Fruit fly (Drosophila melanogaster) whole organism, embryonic: ENCODE data around the gene Lamtor4.

Source experiments
- Atf-2 ChIP-seq: fragments of 200-800 bp; sonication (Bioruptor generic); optimal IDR thresholded peaks from 2 replicates; lab custom pipeline; 2016; ENCODE audit warnings: missing biosample characterization, missing genetic modification characterization
- CG10274 ChIP-seq: fragments of 200-800 bp; sonication (Bioruptor generic); optimal IDR thresholded peaks from 3 replicates; lab custom pipeline; 2017; ENCODE audit warnings: missing biosample characterization, mild to moderate bottlenecking, missing genetic modification characterization
- CG10321 ChIP-seq: fragments of 200-800 bp; sonication (Bioruptor generic); IDR thresholded peaks from 2 replicates; pipeline ENCODE4 v1.3.6; 2022; ENCODE audit warnings: missing biosample characterization, missing genetic modification characterization
- CG10654 ChIP-seq: fragments of 200-800 bp; sonication (Bioruptor generic); optimal IDR thresholded peaks from 2 replicates; lab custom pipeline; 2016; ENCODE audit warnings: missing biosample characterization, missing genetic modification characterization
- CG12104 ChIP-seq: fragments of 200-800 bp; sonication (Bioruptor generic); optimal IDR thresholded peaks from 3 replicates; lab custom pipeline; 2016; ENCODE audit warnings: missing biosample characterization, missing genetic modification characterization
- CG12942 ChIP-seq: fragments of 200-800 bp; sonication (Bioruptor generic); optimal IDR thresholded peaks from 3 replicates; lab custom pipeline; 2016; ENCODE audit warnings: missing biosample characterization, missing genetic modification characterization
- CG17385 ChIP-seq: fragments of 200-800 bp; sonication (Bioruptor generic); optimal IDR thresholded peaks from 3 replicates; lab custom pipeline; 2018; ENCODE audit warnings: missing biosample characterization, mild to moderate bottlenecking, missing genetic modification characterization
- CG18619 ChIP-seq: fragments of 200-800 bp; sonication (Bioruptor generic); optimal IDR thresholded peaks from 3 replicates; lab custom pipeline; 2017; ENCODE audit warnings: missing biosample characterization, mild to moderate bottlenecking, missing genetic modification characterization
- CG2875 ChIP-seq: fragments of 200-800 bp; sonication (Bioruptor generic); optimal IDR thresholded peaks from 2 replicates; lab custom pipeline; 2017; ENCODE audit warnings: missing biosample characterization, mild to moderate bottlenecking, missing genetic modification characterization, missing genetic modification reagents
- CG31441 ChIP-seq: fragments of 200-800 bp; sonication (Bioruptor generic); IDR thresholded peaks from 2 replicates; pipeline ENCODE4 v1.3.6; 2022; ENCODE audit warnings: missing biosample characterization, missing genetic modification characterization
- CG3281 ChIP-seq: fragments of 200-800 bp; sonication (Bioruptor generic); optimal IDR thresholded peaks from 3 replicates; lab custom pipeline; 2017; ENCODE audit warnings: missing biosample characterization, mild to moderate bottlenecking, missing genetic modification characterization
- CG34376 ChIP-seq: fragments of 200-800 bp; sonication (Bioruptor generic); optimal IDR thresholded peaks from 2 replicates; lab custom pipeline; 2018; ENCODE audit warnings: missing biosample characterization, mild to moderate bottlenecking, missing genetic modification characterization
- CG3838 ChIP-seq: fragments of 200-800 bp; sonication (Bioruptor generic); optimal IDR thresholded peaks from 3 replicates; lab custom pipeline; 2016; ENCODE audit warnings: missing biosample characterization, missing genetic modification characterization
- CG4360 ChIP-seq: fragments of 200-800 bp; sonication (Bioruptor generic); IDR thresholded peaks from 2 replicates; pipeline ENCODE4 v1.3.6; 2022; ENCODE audit warnings: missing biosample characterization, missing genetic modification characterization
- CG4404 ChIP-seq: fragments of 200-800 bp; sonication (Bioruptor generic); IDR thresholded peaks from 2 replicates; pipeline ENCODE4 v1.3.6; 2022; ENCODE audit warnings: missing biosample characterization, missing genetic modification characterization
- CG5953 ChIP-seq: fragments of 200-800 bp; sonication (Bioruptor generic); IDR thresholded peaks from 2 replicates; pipeline ENCODE4 v1.3.6; 2022; ENCODE audit warnings: missing biosample characterization, missing genetic modification characterization
- CG6791 ChIP-seq: fragments of 200-800 bp; sonication (Bioruptor generic); IDR thresholded peaks from 3 replicates; pipeline ENCODE4 v1.3.6; 2022; ENCODE audit warnings: missing biosample characterization, missing genetic modification characterization; ENCODE audit not compliant: partially characterized antibody
- CG8765 ChIP-seq: fragments of 200-800 bp; sonication (Bioruptor generic); IDR thresholded peaks from 2 replicates; pipeline ENCODE4 v1.3.6; 2022; ENCODE audit warnings: missing biosample characterization, missing genetic modification characterization
- CG8924 ChIP-seq: fragments of 200-800 bp; optimal IDR thresholded peaks from 3 replicates; lab custom pipeline; 2019; ENCODE audit warnings: missing biosample characterization, mild to moderate bottlenecking, missing genetic modification characterization, moderate library complexity
- Ets65A ChIP-seq: fragments of 200-800 bp; sonication (Bioruptor generic); peaks from one replicate; lab custom pipeline; 2016; ENCODE audit warnings: missing biosample characterization, missing genetic modification characterization
- GATAe ChIP-seq: fragments of 200-800 bp; sonication (Bioruptor generic); conservative IDR thresholded peaks from 2 replicates; pipeline ENCODE4 v1.3.6; 2022; ENCODE audit warnings: missing biosample characterization, missing genetic modification characterization
- HmgZ ChIP-seq: fragments of 200-800 bp; sonication (Bioruptor generic); optimal IDR thresholded peaks from 2 replicates; lab custom pipeline; 2018; ENCODE audit warnings: missing biosample characterization, mild to moderate bottlenecking, missing genetic modification characterization
- Mad ChIP-seq: fragments of 200-800 bp; sonication (Bioruptor generic); optimal IDR thresholded peaks from 2 replicates; lab custom pipeline; 2016; ENCODE audit warnings: missing biosample characterization, missing genetic modification characterization
- NC2α ChIP-seq: fragments of 200-800 bp; sonication (Bioruptor generic); optimal IDR thresholded peaks from 2 replicates; lab custom pipeline; 2016; ENCODE audit warnings: missing biosample characterization, missing genetic modification characterization
- NC2β ChIP-seq: fragments of 200-800 bp; sonication (Bioruptor generic); optimal IDR thresholded peaks from 2 replicates; lab custom pipeline; 2016; ENCODE audit warnings: missing biosample characterization, missing genetic modification characterization
- Optix ChIP-seq: fragments of 200-800 bp; sonication (Bioruptor generic); IDR thresholded peaks from 3 replicates; pipeline ENCODE4 v1.3.6; 2022; ENCODE audit warnings: missing biosample characterization, missing genetic modification characterization
- aop ChIP-seq: fragments of 200-800 bp; sonication (Bioruptor generic); IDR thresholded peaks from 2 replicates; pipeline ENCODE4 v1.3.6; 2022; ENCODE audit warnings: missing biosample characterization, missing genetic modification characterization
- ap ChIP-seq: fragments of 200-800 bp; sonication (Bioruptor generic); IDR thresholded peaks from 2 replicates; pipeline ENCODE4 v1.3.6; 2022; ENCODE audit warnings: missing biosample characterization, missing genetic modification characterization
- az2 ChIP-seq: fragments of 200-800 bp; sonication (Bioruptor generic); optimal IDR thresholded peaks from 3 replicates; lab custom pipeline; 2016; ENCODE audit warnings: missing biosample characterization, missing genetic modification characterization
- bab2 ChIP-seq: fragments of 200-800 bp; sonication (Bioruptor generic); optimal IDR thresholded peaks from 2 replicates; lab custom pipeline; 2016; ENCODE audit warnings: missing biosample characterization, missing genetic modification characterization
- bowl ChIP-seq: fragments of 200-800 bp; sonication (Bioruptor generic); IDR thresholded peaks from 2 replicates; pipeline ENCODE4 v1.3.6; 2022; ENCODE audit warnings: missing biosample characterization, missing genetic modification characterization
- cas ChIP-seq: fragments of 200-800 bp; sonication (Bioruptor generic); IDR thresholded peaks from 2 replicates; pipeline ENCODE4 v1.3.6; 2022; ENCODE audit warnings: missing biosample characterization, missing genetic modification characterization
- fd102C ChIP-seq: fragments of 200-800 bp; sonication (Bioruptor generic); optimal IDR thresholded peaks from 2 replicates; lab custom pipeline; 2018; ENCODE audit warnings: missing biosample characterization, mild to moderate bottlenecking, missing genetic modification characterization, moderate library complexity
- hth ChIP-seq: fragments of >200 bp; optimal IDR thresholded peaks from 2 replicates; lab custom pipeline; 2017; ENCODE audit warnings: inconsistent platforms
- jigr1 ChIP-seq: fragments of 200-800 bp; sonication (Bioruptor generic); IDR thresholded peaks from 3 replicates; pipeline ENCODE4 v1.3.6; 2022; ENCODE audit warnings: missing biosample characterization, missing genetic modification characterization
- kni ChIP-seq: fragments of 200-800 bp; sonication (Bioruptor generic); optimal IDR thresholded peaks from 3 replicates; lab custom pipeline; 2017; ENCODE audit warnings: mild to moderate bottlenecking, missing biosample characterization, missing genetic modification reagents, missing genetic modification characterization
- lab ChIP-seq: fragments of 200-800 bp; sonication (Bioruptor generic); optimal IDR thresholded peaks from 3 replicates; lab custom pipeline; 2017; ENCODE audit warnings: missing biosample characterization, missing genetic modification characterization, mild to moderate bottlenecking, moderate library complexity, missing genetic modification reagents
- lmd ChIP-seq: fragments of 200-800 bp; sonication (Bioruptor generic); IDR thresholded peaks from 2 replicates; pipeline ENCODE4 v1.3.6; 2022; ENCODE audit warnings: missing biosample characterization, missing genetic modification characterization
- nmo ChIP-seq: fragments of 200-800 bp; sonication (Bioruptor generic); optimal IDR thresholded peaks from 2 replicates; lab custom pipeline; 2018; ENCODE audit warnings: missing biosample characterization, mild to moderate bottlenecking, missing genetic modification characterization, moderate library complexity
- nom ChIP-seq: fragments of 200-800 bp; sonication (Bioruptor generic); optimal IDR thresholded peaks from 2 replicates; lab custom pipeline; 2017; ENCODE audit warnings: missing biosample characterization, missing genetic modification characterization, mild to moderate bottlenecking, moderate library complexity, missing genetic modification reagents
- odd ChIP-seq: fragments of 200-800 bp; sonication (Bioruptor generic); optimal IDR thresholded peaks from 2 replicates; lab custom pipeline; 2017; ENCODE audit warnings: missing biosample characterization, mild to moderate bottlenecking, missing genetic modification characterization
- onecut ChIP-seq: fragments of 200-800 bp; sonication (Bioruptor generic); IDR thresholded peaks from 2 replicates; pipeline ENCODE4 v1.3.6; 2022; ENCODE audit warnings: missing biosample characterization, missing genetic modification characterization
- pzg ChIP-seq: fragments of 200-800 bp; sonication (Bioruptor generic); optimal IDR thresholded peaks from 3 replicates; lab custom pipeline; 2018; ENCODE audit warnings: missing biosample characterization, mild to moderate bottlenecking, missing genetic modification characterization, moderate library complexity
- sens ChIP-seq: fragments of 200-800 bp; sonication (Bioruptor generic); peaks from one replicate; lab custom pipeline; 2016; ENCODE audit warnings: missing biosample characterization, missing genetic modification characterization
- shn ChIP-seq: fragments of 200-800 bp; sonication (Bioruptor generic); optimal IDR thresholded peaks from 3 replicates; lab custom pipeline; 2016; ENCODE audit warnings: missing biosample characterization, missing genetic modification characterization
- slp2 ChIP-seq: fragments of 200-800 bp; sonication (Bioruptor generic); optimal IDR thresholded peaks from 2 replicates; lab custom pipeline; 2016; ENCODE audit warnings: missing biosample characterization, missing genetic modification characterization
- so ChIP-seq: fragments of 200-800 bp; sonication (Bioruptor generic); IDR thresholded peaks from 3 replicates; pipeline ENCODE4 v1.3.6; 2022; ENCODE audit warnings: missing biosample characterization, missing genetic modification characterization
- ssp ChIP-seq: fragments of 200-800 bp; sonication (Bioruptor generic); IDR thresholded peaks from 2 replicates; pipeline ENCODE4 v1.3.6; 2022; ENCODE audit warnings: missing biosample characterization, missing genetic modification characterization
- sug ChIP-seq: fragments of 200-800 bp; optimal IDR thresholded peaks from 2 replicates; lab custom pipeline; 2019; ENCODE audit warnings: missing biosample characterization, mild to moderate bottlenecking, missing genetic modification characterization, moderate library complexity
- tgo ChIP-seq: fragments of 200-800 bp; sonication (Bioruptor generic); IDR thresholded peaks from 3 replicates; pipeline ENCODE4 v1.3.6; 2022; ENCODE audit warnings: missing biosample characterization, missing genetic modification characterization
- ttk ChIP-seq: fragments of 200-800 bp; sonication (Bioruptor generic); IDR thresholded peaks from 2 replicates; pipeline ENCODE4 v2.1.2; 2022; ENCODE audit warnings: missing biosample characterization, missing genetic modification characterization
- yki ChIP-seq: fragments of >200 bp; optimal IDR thresholded peaks from 3 replicates; lab custom pipeline; 2018
- zfh1 ChIP-seq: fragments of 200-800 bp; sonication (Bioruptor generic); IDR thresholded peaks from 3 replicates; pipeline ENCODE4 v1.3.6; 2022; ENCODE audit warnings: missing biosample characterization, missing genetic modification characterization

Lamtor4 gene

DNA sequence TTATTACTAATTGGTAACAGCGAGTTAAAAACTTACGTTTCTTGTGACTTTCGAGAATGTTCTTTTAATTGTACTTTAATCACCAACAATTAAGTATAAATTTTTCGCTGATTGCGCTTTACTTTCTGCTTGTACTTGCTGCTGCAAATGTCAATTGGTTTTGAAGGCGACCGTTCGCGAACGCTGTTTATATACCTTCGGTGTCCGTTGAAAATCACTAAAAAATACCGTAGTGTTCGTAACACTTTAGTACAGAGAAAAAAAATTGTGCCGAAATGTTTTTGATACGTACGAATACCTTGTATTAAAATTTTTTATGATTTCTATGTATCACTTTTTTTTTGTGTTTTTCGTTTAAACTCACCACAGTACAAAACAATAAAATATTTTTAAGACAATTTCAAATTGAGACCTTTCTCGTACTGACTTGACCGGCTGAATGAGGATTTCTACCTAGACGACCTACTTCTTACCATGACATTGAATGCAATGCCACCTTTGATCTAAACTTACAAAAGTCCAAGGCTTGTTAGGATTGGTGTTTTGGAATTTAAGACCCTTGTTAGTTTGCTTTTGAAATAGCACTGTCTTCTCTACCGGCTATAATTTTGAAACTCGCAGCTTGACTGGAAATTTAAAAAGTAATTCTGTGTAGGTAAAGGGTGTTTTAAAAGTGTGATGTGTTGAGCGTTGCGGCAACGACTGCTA, 5.9 kb downstream of the Lamtor4 start, which contains the start of gene Ubi-p63E (continued):
- TF ChIP-seq odd (no peak), CG12104 (GFP tag; lab: Kevin White, UChicago) (peak; percentile 70), CG3838 (peak; percentile 35), jigr1 (GFP tag; lab: Robert Waterston, UW) (no peak), lmd (GFP tag; lab: Robert Waterston, UW) (no peak), CG4404 (GFP tag; lab: Robert Waterston, UW) (no peak), az2 (GFP tag; lab: Kevin White, UChicago) (peak; percentile 65), nmo (peak; percentile 72), shn (GFP tag; lab: Kevin White, UChicago) (peak; percentile 50), CG17385 (GFP tag; lab: Kevin White, UChicago) (peak; percentile 49), HmgZ (tag; lab: Kevin White, UChicago) (peak; percentile 60), nom (GFP tag; lab: Kevin White, UChicago) (peak; percentile 76), so (GFP tag; lab: Robert Waterston, UW) (no peak), GATAe (no peak), CG4360 (no peak), sug (tag; lab: Kevin White, UChicago) (peak; percentile 12), yki (no peak), Ets65A (GFP tag; lab: Kevin White, UChicago) (peak; percentile 96), NC2β (peak; percentile 57), NC2α (GFP tag; lab: Kevin White, UChicago) (peak; percentile 24), aop (GFP tag; lab: Robert Waterston, UW) (no peak), bowl (GFP tag; lab: Robert Waterston, UW) (no peak), CG3281 (GFP tag; lab: Kevin White, UChicago) (peak; percentile 46), pzg (GFP tag; lab: Kevin White, UChicago) (peak; percentile 59), Optix (GFP tag; lab: Robert Waterston, UW) (no peak), slp2 (GFP tag; lab: Kevin White, UChicago) (peak; percentile 80), onecut (peak; percentile 42), hth (lab: Kevin White, UChicago) (no peak), bab2 (GFP tag; lab: Kevin White, UChicago) (peak; percentile 76), ap (GFP tag; lab: Robert Waterston, UW) (no peak), CG31441 (no peak), zfh1 (GFP tag; lab: Robert Waterston, UW) (no peak), cas (GFP tag; lab: Robert Waterston, UW) (no peak), CG2875 (GFP tag; lab: Kevin White, UChicago) (peak; percentile 35), CG6791 (no peak), fd102C (GFP tag; lab: Kevin White, UChicago) (no peak), ssp (GFP tag; lab: Robert Waterston, UW) (no peak), CG10654 (GFP tag; lab: Kevin White, UChicago) (peak; percentile 57), Atf-2 (GFP tag; lab: Kevin White, UChicago) (peak; percentile 60), Mad (GFP tag; lab: Kevin White, UChicago) (peak; percentile 54), CG5953 (GFP tag; lab: Robert Waterston, UW) (no peak), CG34376 (GFP tag; lab: Kevin White, UChicago) (peak; percentile 66), tgo (no peak), kni (no peak), CG18619 (GFP tag; lab: Kevin White, UChicago) (peak; percentile 50), ttk (GFP tag; lab: Robert Waterston, UW) (no peak), CG12942 (GFP tag; lab: Kevin White, UChicago) (peak; percentile 72), lab (GFP tag; lab: Kevin White, UChicago) (peak; percentile 55), CG8765 (GFP tag; lab: Robert Waterston, UW) (no peak), CG10321 (no peak), sens (GFP tag; lab: Kevin White, UChicago) (peak; percentile 94), CG10274 (peak; percentile 8), CG8924 (peak; percentile 25)
